Worm (Caenorhabditis elegans): ENCODE measurements around the gene R02E12.4.

- TF ChIP-seq rcor-1 (GFP tag; IDR thresholded peaks at IDR 0.05) (no peak), madf-8 (GFP tag; conservative IDR thresholded peaks at IDR 0.05) (no peak), snpc-4 (GFP tag; optimal IDR thresholded peaks at IDR 0.05) (no peak), snpc-4 (tag; optimal IDR thresholded peaks at IDR 0.05) (no peak), pha-4 (tag; optimal IDR thresholded peaks at IDR 0.05) (no peak), chd-7 (tag; optimal IDR thresholded peaks at IDR 0.05) (no peak), ceh-40 (GFP tag; IDR thresholded peaks at IDR 0.05) (no peak), rec-8 (tag; optimal IDR thresholded peaks at IDR 0.05) (no peak), him-1 (tag; optimal IDR thresholded peaks at IDR 0.05) (no peak), mes-4 (tag; optimal IDR thresholded peaks at IDR 0.05) (no peak), Y67H2A.10 (GFP tag; conservative IDR thresholded peaks at IDR 0.05) (no peak), pbrm-1 (GFP tag; IDR thresholded peaks at IDR 0.05) (no peak), sea-2 (GFP tag; IDR thresholded peaks at IDR 0.05) (no peak)
These were observed 1.9 kb downstream of the R02E12.4 start for ce11 chrX:4006966-4007365.

Data from whole organism, young adult.